Fruit fly (Drosophila melanogaster) whole organism, embryonic: Measurements from ENCODE around the gene vvl.

Experiments
- Blimp-1 ChIP-seq: fragments of 200-800 bp; sonication (Bioruptor generic); optimal IDR thresholded peaks from 3 replicates; lab custom pipeline; 2018; ENCODE audit warnings: missing biosample characterization, missing genetic modification characterization, mild to moderate bottlenecking, moderate library complexity, missing genetic modification reagents
- CG10565 ChIP-seq: fragments of 200-800 bp; sonication (Bioruptor generic); optimal IDR thresholded peaks from 3 replicates; lab custom pipeline; 2016; ENCODE audit warnings: missing biosample characterization, mild to moderate bottlenecking, missing genetic modification characterization
- CG13424 ChIP-seq: fragments of 200-800 bp; sonication (Bioruptor generic); optimal IDR thresholded peaks from 2 replicates; lab custom pipeline; 2019; ENCODE audit warnings: missing biosample characterization, mild to moderate bottlenecking, missing genetic modification characterization, moderate library complexity
- CG14667 ChIP-seq: fragments of 200-800 bp; sonication (Bioruptor generic); IDR thresholded peaks from 2 replicates; pipeline ENCODE4 v1.3.6; 2022; ENCODE audit warnings: missing biosample characterization, missing genetic modification characterization
- CG14710 ChIP-seq: fragments of 200-800 bp; sonication (Bioruptor generic); optimal IDR thresholded peaks from 3 replicates; lab custom pipeline; 2019; ENCODE audit warnings: missing biosample characterization, mild to moderate bottlenecking, missing genetic modification characterization, moderate library complexity
- CG14860 ChIP-seq: fragments of 200-800 bp; sonication (Bioruptor generic); IDR thresholded peaks from 3 replicates; pipeline ENCODE4 v1.3.6; 2022; ENCODE audit warnings: missing biosample characterization, missing genetic modification characterization; ENCODE audit not compliant: partially characterized antibody
- CG1529 ChIP-seq: fragments of 200-800 bp; sonication (Bioruptor generic); optimal IDR thresholded peaks from 3 replicates; lab custom pipeline; 2018; ENCODE audit warnings: missing biosample characterization, missing genetic modification characterization
- CG16779 ChIP-seq: fragments of 200-800 bp; sonication (Bioruptor generic); IDR thresholded peaks from 2 replicates; pipeline ENCODE4 v1.3.6; 2022; ENCODE audit warnings: missing biosample characterization, missing genetic modification characterization
- CG17359 ChIP-seq: fragments of 200-800 bp; sonication (Bioruptor generic); optimal IDR thresholded peaks from 3 replicates; lab custom pipeline; 2018; ENCODE audit warnings: missing biosample characterization, mild to moderate bottlenecking, missing genetic modification characterization, moderate library complexity
- CG18599 ChIP-seq: fragments of 200-800 bp; sonication (Bioruptor generic); optimal IDR thresholded peaks from 3 replicates; lab custom pipeline; 2017; ENCODE audit warnings: missing biosample characterization, missing genetic modification characterization, mild to moderate bottlenecking, moderate library complexity, missing genetic modification reagents
- CG4360 ChIP-seq: fragments of 200-800 bp; sonication (Bioruptor generic); IDR thresholded peaks from 2 replicates; pipeline ENCODE4 v1.3.6; 2022; ENCODE audit warnings: missing biosample characterization, missing genetic modification characterization
- CG43689 ChIP-seq: fragments of 200-800 bp; sonication (Bioruptor generic); IDR thresholded peaks from 2 replicates; pipeline ENCODE4 v1.3.6; 2022; ENCODE audit warnings: missing biosample characterization, missing genetic modification characterization
- CG4820 ChIP-seq: fragments of 200-800 bp; sonication (Bioruptor generic); optimal IDR thresholded peaks from 3 replicates; lab custom pipeline; 2016; ENCODE audit warnings: missing biosample characterization, missing genetic modification characterization
- CG5953 ChIP-seq: fragments of 200-800 bp; sonication (Bioruptor generic); IDR thresholded peaks from 2 replicates; pipeline ENCODE4 v1.3.6; 2022; ENCODE audit warnings: missing biosample characterization, missing genetic modification characterization
- CG7556 ChIP-seq: fragments of 200-800 bp; sonication (Bioruptor generic); optimal IDR thresholded peaks from 2 replicates; lab custom pipeline; 2017; ENCODE audit warnings: missing biosample characterization, mild to moderate bottlenecking, missing genetic modification characterization
- CG8281 ChIP-seq: fragments of 200-800 bp; sonication (Bioruptor generic); optimal IDR thresholded peaks from 2 replicates; lab custom pipeline; 2018; ENCODE audit warnings: missing biosample characterization, mild to moderate bottlenecking, missing genetic modification characterization, moderate library complexity
- Deaf1 ChIP-seq: fragments of 200-800 bp; optimal IDR thresholded peaks from 3 replicates; lab custom pipeline; 2019; ENCODE audit warnings: missing biosample characterization, mild to moderate bottlenecking, missing genetic modification characterization, moderate library complexity
- Dek ChIP-seq: fragments of 200-800 bp; sonication (Bioruptor generic); optimal IDR thresholded peaks from 3 replicates; lab custom pipeline; 2019; ENCODE audit warnings: missing biosample characterization, mild to moderate bottlenecking, missing genetic modification characterization, moderate library complexity
- Ets65A ChIP-seq: fragments of 200-800 bp; sonication (Bioruptor generic); peaks from one replicate; lab custom pipeline; 2016; ENCODE audit warnings: missing biosample characterization, missing genetic modification characterization
- HLHmδ ChIP-seq: fragments of 200-800 bp; sonication (Bioruptor generic); optimal IDR thresholded peaks from 2 replicates; lab custom pipeline; 2018; ENCODE audit warnings: missing biosample characterization, mild to moderate bottlenecking, missing genetic modification characterization, moderate library complexity
- Hey ChIP-seq: fragments of 200-800 bp; sonication (Bioruptor generic); optimal IDR thresholded peaks from 3 replicates; lab custom pipeline; 2018; ENCODE audit warnings: missing biosample characterization, mild to moderate bottlenecking, missing genetic modification characterization
- Hmr ChIP-seq: fragments of 200-800 bp; sonication (Bioruptor generic); optimal IDR thresholded peaks from 3 replicates; lab custom pipeline; 2017; ENCODE audit warnings: mild to moderate bottlenecking, missing biosample characterization, missing genetic modification reagents, missing genetic modification characterization
- MBD-R2 ChIP-seq: fragments of 200-800 bp; sonication (Bioruptor generic); IDR thresholded peaks from 2 replicates; pipeline ENCODE4 v1.3.6; 2022; ENCODE audit warnings: missing biosample characterization, missing genetic modification characterization
- Mes4 ChIP-seq: fragments of 200-800 bp; sonication (Bioruptor generic); optimal IDR thresholded peaks from 2 replicates; lab custom pipeline; 2016; ENCODE audit warnings: missing biosample characterization, missing genetic modification characterization
- Neu2 ChIP-seq: fragments of 200-800 bp; sonication (Bioruptor generic); optimal IDR thresholded peaks from 3 replicates; lab custom pipeline; 2016; ENCODE audit warnings: missing biosample characterization, missing genetic modification characterization, borderline replicate concordance
- Nf-YC ChIP-seq: fragments of 200-800 bp; optimal IDR thresholded peaks from 3 replicates; lab custom pipeline; 2019; ENCODE audit warnings: missing biosample characterization, mild to moderate bottlenecking, missing genetic modification characterization, moderate library complexity
- Oli ChIP-seq: fragments of 200-800 bp; sonication (Bioruptor generic); optimal IDR thresholded peaks from 2 replicates; lab custom pipeline; 2018; ENCODE audit warnings: missing biosample characterization, mild to moderate bottlenecking, missing genetic modification characterization, moderate library complexity
- Opbp ChIP-seq: fragments of 200-800 bp; sonication (Bioruptor generic); IDR thresholded peaks from 3 replicates; pipeline ENCODE4 v1.3.6; 2022; ENCODE audit warnings: missing biosample characterization, missing genetic modification characterization; ENCODE audit not compliant: partially characterized antibody
- Rfx ChIP-seq: fragments of 200-800 bp; sonication (Bioruptor generic); IDR thresholded peaks from 2 replicates; pipeline ENCODE4 v1.3.6; 2022; ENCODE audit warnings: missing biosample characterization, missing genetic modification characterization
- aop ChIP-seq: fragments of 200-800 bp; sonication (Bioruptor generic); IDR thresholded peaks from 2 replicates; pipeline ENCODE4 v1.3.6; 2022; ENCODE audit warnings: missing biosample characterization, missing genetic modification characterization
- ap ChIP-seq: fragments of 200-800 bp; sonication (Bioruptor generic); IDR thresholded peaks from 2 replicates; pipeline ENCODE4 v1.3.6; 2022; ENCODE audit warnings: missing biosample characterization, missing genetic modification characterization
- ase ChIP-seq: fragments of 200-800 bp; sonication (Bioruptor generic); IDR thresholded peaks from 3 replicates; pipeline ENCODE4 v1.3.6; 2022; ENCODE audit warnings: missing biosample characterization, missing genetic modification characterization
- br ChIP-seq: fragments of >200 bp; optimal IDR thresholded peaks from 2 replicates; lab custom pipeline; 2017
- cg ChIP-seq: fragments of 200-800 bp; sonication (Bioruptor generic); optimal IDR thresholded peaks from 3 replicates; lab custom pipeline; 2019; ENCODE audit warnings: missing biosample characterization, mild to moderate bottlenecking, missing genetic modification characterization, moderate library complexity
- crol ChIP-seq: fragments of 200-800 bp; sonication (Bioruptor generic); IDR thresholded peaks from 2 replicates; pipeline ENCODE4 v1.3.6; 2022; ENCODE audit warnings: missing biosample characterization, missing genetic modification characterization
- disco-r ChIP-seq: fragments of 200-800 bp; sonication (Bioruptor generic); optimal IDR thresholded peaks from 2 replicates; lab custom pipeline; 2016; ENCODE audit warnings: missing biosample characterization, missing genetic modification characterization
- gem ChIP-seq: fragments of 200-800 bp; sonication (Bioruptor generic); optimal IDR thresholded peaks from 2 replicates; lab custom pipeline; 2019; ENCODE audit warnings: missing biosample characterization, mild to moderate bottlenecking, missing genetic modification characterization, moderate library complexity
- gro ChIP-seq: fragments of 200-800 bp; sonication (Bioruptor generic); optimal IDR thresholded peaks from 2 replicates; lab custom pipeline; 2016; ENCODE audit warnings: missing biosample characterization, missing genetic modification characterization
- hkb ChIP-seq, 2 experiments: fragments of 200-800 bp in 1 of 2; fragments of >200 bp in 1 of 2; sonication (Bioruptor generic) in 1 of 2; IDR thresholded peaks in 1 of 2; optimal IDR thresholded peaks in 1 of 2; 2 replicates each; pipeline versions ENCODE4 v1.3.6 to Lab custom; 2017 to 2022; ENCODE audit warnings: missing biosample characterization in 1 of 2, missing genetic modification characterization in 1 of 2
- lilli ChIP-seq: fragments of 200-800 bp; sonication (Bioruptor generic); optimal IDR thresholded peaks from 3 replicates; lab custom pipeline; 2016; ENCODE audit warnings: missing biosample characterization, missing genetic modification characterization
- nerfin-1 ChIP-seq: fragments of 200-800 bp; sonication (Bioruptor generic); optimal IDR thresholded peaks from 3 replicates; lab custom pipeline; 2019; ENCODE audit warnings: missing biosample characterization, mild to moderate bottlenecking, missing genetic modification characterization, moderate library complexity
- pho ChIP-seq: fragments of 200-800 bp; sonication (Bioruptor generic); optimal IDR thresholded peaks from 2 replicates; lab custom pipeline; 2016; ENCODE audit warnings: missing biosample characterization, missing genetic modification characterization
- pnt ChIP-seq: fragments of 200-800 bp; sonication (Bioruptor generic); optimal IDR thresholded peaks from 3 replicates; lab custom pipeline; 2016; ENCODE audit warnings: missing biosample characterization, missing genetic modification characterization
- repo ChIP-seq: fragments of 200-800 bp; sonication (Bioruptor generic); optimal IDR thresholded peaks from 2 replicates; lab custom pipeline; 2016; ENCODE audit warnings: missing biosample characterization, missing genetic modification characterization
- schlank ChIP-seq: fragments of 200-800 bp; sonication (Bioruptor generic); optimal IDR thresholded peaks from 2 replicates; lab custom pipeline; 2018; ENCODE audit warnings: missing biosample characterization, mild to moderate bottlenecking, missing genetic modification characterization
- stc ChIP-seq: fragments of 200-800 bp; sonication (Bioruptor generic); IDR thresholded peaks from 2 replicates; pipeline ENCODE4 v1.3.6; 2022; ENCODE audit warnings: missing biosample characterization, missing genetic modification characterization
- tap ChIP-seq: fragments of 200-800 bp; optimal IDR thresholded peaks from 3 replicates; lab custom pipeline; 2019; ENCODE audit warnings: missing biosample characterization, mild to moderate bottlenecking, missing genetic modification characterization, moderate library complexity
- ttk ChIP-seq: fragments of 200-800 bp; sonication (Bioruptor generic); IDR thresholded peaks from 2 replicates; pipeline ENCODE4 v2.1.2; 2022; ENCODE audit warnings: missing biosample characterization, missing genetic modification characterization
- zen2 ChIP-seq: fragments of 200-800 bp; sonication (Bioruptor generic); IDR thresholded peaks from 3 replicates; pipeline ENCODE4 v1.3.6; 2022; ENCODE audit warnings: missing biosample characterization, missing genetic modification characterization; ENCODE audit not compliant: partially characterized antibody

Gene vvl

DNA sequence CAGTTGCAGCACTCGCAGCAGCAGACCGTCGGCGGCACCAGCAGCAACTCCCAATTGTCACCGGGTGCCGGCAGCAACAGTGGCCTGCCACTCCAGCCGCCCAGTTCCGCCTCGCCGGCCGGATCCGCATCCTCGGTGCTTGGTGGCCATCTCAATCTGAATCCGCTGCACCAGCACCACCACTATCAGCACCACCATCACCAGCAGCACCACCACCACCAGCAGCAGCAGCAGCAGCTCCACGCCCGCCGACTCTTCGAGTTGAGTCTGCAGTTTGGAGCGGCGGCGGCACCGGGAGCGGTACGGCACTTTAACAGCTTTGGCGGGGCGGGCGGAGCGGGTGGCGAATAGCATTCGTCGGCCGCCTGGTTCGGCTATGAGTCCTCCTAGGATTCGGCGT lies 2.7 kb downstream of the vvl start (continued):
- no peak for TF ChIP-seq lilli (GFP tag; lab: Kevin White, UChicago)
- TF ChIP-seq CG16779 = no peak
- no peak for TF ChIP-seq CG14667 (GFP tag; lab: Robert Waterston, UW)
- TF ChIP-seq Nf-YC (tag; lab: Kevin White, UChicago) = no peak
- peak; percentile 78 for TF ChIP-seq Ets65A (GFP tag; lab: Kevin White, UChicago)
- no peak for TF ChIP-seq Mes4 (GFP tag; lab: Kevin White, UChicago)
- no peak for TF ChIP-seq CG1529 (GFP tag; lab: Kevin White, UChicago)

DNA sequence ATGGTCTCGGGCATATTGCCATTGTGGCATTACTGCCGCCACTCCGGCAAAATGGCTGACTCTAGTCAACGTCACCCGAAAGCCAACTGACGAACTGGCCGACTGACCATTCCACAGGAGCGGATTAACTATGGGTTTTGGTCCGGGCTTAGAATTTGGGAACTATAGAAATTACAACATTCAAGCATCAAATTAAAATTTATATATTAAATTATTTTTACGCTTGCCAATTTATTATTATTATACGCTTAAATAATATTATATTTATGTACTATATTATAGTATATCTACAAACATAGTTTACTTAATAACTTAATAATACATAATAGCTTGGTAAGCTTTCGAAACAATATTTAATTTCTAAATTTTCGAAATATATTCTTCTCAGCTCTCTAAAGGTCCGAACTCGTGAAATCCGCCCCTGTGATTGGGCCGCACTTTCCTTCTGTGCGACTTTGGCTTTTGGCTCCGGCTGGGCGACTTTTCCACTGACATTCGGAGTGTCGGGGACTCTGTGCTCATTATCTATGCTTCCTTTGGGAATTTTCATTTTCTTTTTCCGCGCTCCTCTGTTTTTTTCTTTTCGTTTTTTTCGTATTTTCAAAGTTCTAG lies 7.5 kb downstream of the vvl start:
- no peak for TF ChIP-seq hkb (optimal IDR thresholded peaks at IDR 0.05; lab: Kevin White, UChicago)
- TF ChIP-seq hkb (GFP tag; IDR thresholded peaks at IDR 0.05; lab: Robert Waterston, UW) = 0 out of 2 replicates have a peak, but pooled peaks have one; percentile 29
- no peak for TF ChIP-seq disco-r (GFP tag; lab: Kevin White, UChicago)
- TF ChIP-seq repo = no peak
- TF ChIP-seq ap (GFP tag; lab: Robert Waterston, UW) = no peak
- TF ChIP-seq gro = no peak
- TF ChIP-seq Hey (tag; lab: Kevin White, UChicago) = no peak
- TF ChIP-seq crol = no peak
- TF ChIP-seq Rfx = no peak; the same call in 1 of the 2 replicates
- TF ChIP-seq Deaf1 (tag; lab: Kevin White, UChicago) = peak; percentile 18
- no peak for TF ChIP-seq Dek
- TF ChIP-seq br (lab: Kevin White, UChicago) = no peak
- TF ChIP-seq CG4820 (GFP tag; lab: Kevin White, UChicago) = peak; percentile 11
- no peak for TF ChIP-seq CG5953 (GFP tag; lab: Robert Waterston, UW)
- TF ChIP-seq Neu2 = no peak
- TF ChIP-seq HLHmδ (GFP tag; lab: Kevin White, UChicago) = no peak
- TF ChIP-seq Opbp (GFP tag; lab: Robert Waterston, UW) = peak; percentile 32; the same call in 1 of the 3 replicates
- no peak for TF ChIP-seq CG10565
- no peak for TF ChIP-seq CG43689 (GFP tag; lab: Robert Waterston, UW)
- peak; percentile 33 for TF ChIP-seq CG14710 (tag; lab: Kevin White, UChicago)
- TF ChIP-seq Oli (tag; lab: Kevin White, UChicago) = peak; percentile 50
- no peak for TF ChIP-seq tap (tag; lab: Kevin White, UChicago)
- no peak for TF ChIP-seq aop (GFP tag; lab: Robert Waterston, UW)
- TF ChIP-seq CG14860 (GFP tag; lab: Robert Waterston, UW) = no peak
- peak; percentile 8 for TF ChIP-seq Hmr (GFP tag; lab: Kevin White, UChicago)
- peak; percentile 24 for TF ChIP-seq CG8281 (tag; lab: Kevin White, UChicago)
- TF ChIP-seq pho (GFP tag; lab: Kevin White, UChicago) = no peak
- no peak for TF ChIP-seq schlank (tag; lab: Kevin White, UChicago)
- no peak for TF ChIP-seq stc (GFP tag; lab: Robert Waterston, UW)
- no peak for TF ChIP-seq ttk (GFP tag; lab: Robert Waterston, UW)
- TF ChIP-seq CG13424 = peak; percentile 47
- TF ChIP-seq CG4360 = no peak
- TF ChIP-seq zen2 (GFP tag; lab: Robert Waterston, UW) = no peak
- no peak for TF ChIP-seq pnt (GFP tag; lab: Kevin White, UChicago)
- no peak for TF ChIP-seq cg (GFP tag; lab: Kevin White, UChicago)
- no peak for TF ChIP-seq ase (GFP tag; lab: Robert Waterston, UW)
- no peak for TF ChIP-seq MBD-R2
- TF ChIP-seq gem = peak; percentile 59
- peak; percentile 5 for TF ChIP-seq CG18599 (GFP tag; lab: Kevin White, UChicago)
- peak; percentile 67 for TF ChIP-seq CG7556 (GFP tag; lab: Kevin White, UChicago)
- TF ChIP-seq CG17359 (tag; lab: Kevin White, UChicago) = peak; percentile 2
- TF ChIP-seq nerfin-1 (tag; lab: Kevin White, UChicago) = peak; percentile 15
- peak; percentile 34 for TF ChIP-seq Blimp-1 (GFP tag; lab: Kevin White, UChicago)
